Worm (Caenorhabditis elegans) whole organism, young adult: ENCODE measurements around the gene flp-23.

Experiments
- B0261.1 ChIP-seq: sonication (generic microtip); optimal IDR thresholded peaks from 2 replicates; lab custom pipeline; 2016; ENCODE audit warnings: mild to moderate bottlenecking, missing genetic modification characterization, moderate library complexity, missing compliant biosample characterization
- C06A6.2 ChIP-seq: fragments of 200-800 bp; sonication (Bioruptor generic); conservative IDR thresholded peaks from 2 replicates; pipeline ENCODE4 v1.3.6; 2022; ENCODE audit warnings: missing genetic modification characterization, missing compliant biosample characterization
- F10E7.11 ChIP-seq: sonication (generic microtip); optimal IDR thresholded peaks from 2 replicates; lab custom pipeline; 2017; ENCODE audit warnings: mild to moderate bottlenecking, missing genetic modification characterization, moderate library complexity, missing compliant biosample characterization
- F33H1.4 ChIP-seq: fragments of 200-800 bp; sonication (Bioruptor generic); IDR thresholded peaks from 2 replicates; pipeline ENCODE4 v1.3.6; 2022; ENCODE audit warnings: missing genetic modification reagents, missing genetic modification characterization, missing compliant biosample characterization
- F37B4.10 ChIP-seq: fragments of 200-800 bp; sonication (Bioruptor generic); IDR thresholded peaks from 2 replicates; pipeline ENCODE4 v1.3.6; 2022; ENCODE audit warnings: missing genetic modification characterization, missing compliant biosample characterization
- F55B11.4 ChIP-seq: sonication (generic microtip); optimal IDR thresholded peaks from 2 replicates; lab custom pipeline; 2016; ENCODE audit warnings: missing compliant biosample characterization, missing genetic modification characterization, borderline replicate concordance; ENCODE audit not compliant: insufficient read depth
- F57C9.4 ChIP-seq: sonication (generic microtip); optimal IDR thresholded peaks from 2 replicates; lab custom pipeline; 2017; ENCODE audit warnings: mild to moderate bottlenecking, missing genetic modification characterization, missing compliant biosample characterization
- K12H6.12 ChIP-seq: fragments of 200-800 bp; sonication (Bioruptor generic); optimal IDR thresholded peaks from 2 replicates; lab custom pipeline; 2018; ENCODE audit warnings: mild to moderate bottlenecking, missing genetic modification characterization, missing compliant biosample characterization
- Y53G8AR.9 ChIP-seq: fragments of 200-800 bp; sonication (Bioruptor generic); conservative IDR thresholded peaks from 2 replicates; pipeline ENCODE4 v1.3.6; 2022; ENCODE audit warnings: missing genetic modification reagents, missing genetic modification characterization, missing compliant biosample characterization
- ZK185.1 ChIP-seq: sonication (generic microtip); optimal IDR thresholded peaks from 2 replicates; lab custom pipeline; 2016; ENCODE audit warnings: mild to moderate bottlenecking, missing genetic modification characterization, missing compliant biosample characterization; ENCODE audit not compliant: poor library complexity, severe bottlenecking
- athp-1 ChIP-seq: sonication (generic microtip); optimal IDR thresholded peaks from 2 replicates; lab custom pipeline; 2017; ENCODE audit warnings: mild to moderate bottlenecking, missing genetic modification characterization, missing compliant biosample characterization
- ccch-3 ChIP-seq: fragments of 200-800 bp; sonication (Bioruptor generic); optimal IDR thresholded peaks from 2 replicates; lab custom pipeline; 2018; ENCODE audit warnings: mild to moderate bottlenecking, missing genetic modification characterization, missing compliant biosample characterization
- cebp-1 ChIP-seq, 2 experiments: fragments of 200-800 bp in 1 of 2; sonication (Bioruptor generic) in 1 of 2; sonication (generic microtip) in 1 of 2; IDR thresholded peaks in 1 of 2; optimal IDR thresholded peaks in 1 of 2; 2 replicates each; pipeline versions ENCODE4 v1.3.6 to Lab custom; 2017 to 2022; ENCODE audit warnings: missing compliant biosample characterization in 2 of 2, missing genetic modification characterization in 2 of 2, mild to moderate bottlenecking in 1 of 2, missing genetic modification reagents in 1 of 2, moderate library complexity in 1 of 2
- ceh-91 ChIP-seq: fragments of 200-800 bp; sonication (Bioruptor generic); IDR thresholded peaks from 2 replicates; pipeline ENCODE4 v1.3.6; 2022; ENCODE audit warnings: missing genetic modification reagents, missing genetic modification characterization, missing compliant biosample characterization
- chd-7 ChIP-seq: sonication (generic microtip); optimal IDR thresholded peaks from 2 replicates; lab custom pipeline; 2016; ENCODE audit warnings: mild to moderate bottlenecking, missing genetic modification characterization, moderate library complexity, missing compliant biosample characterization
- dox-1 ChIP-seq: fragments of 200-800 bp; sonication (Bioruptor generic); IDR thresholded peaks from 2 replicates; pipeline ENCODE4 v1.3.6; 2022; ENCODE audit warnings: missing genetic modification reagents, missing genetic modification characterization, missing compliant biosample characterization
- efl-1 ChIP-seq: fragments of 150-350 bp; optimal IDR thresholded peaks from 2 replicates; lab custom pipeline; 2014; ENCODE audit warnings: missing biosample characterization, missing genetic modification reagents, missing genetic modification characterization
- egl-18 ChIP-seq: fragments of 200-800 bp; sonication (Bioruptor generic); IDR thresholded peaks from 2 replicates; pipeline ENCODE4 v1.3.6; 2022; ENCODE audit warnings: missing genetic modification reagents, missing genetic modification characterization, missing compliant biosample characterization
- egrh-3 ChIP-seq: fragments of 200-800 bp; sonication (Bioruptor generic); IDR thresholded peaks from 2 replicates; pipeline ENCODE4 v1.3.6; 2022; ENCODE audit warnings: missing genetic modification reagents, missing genetic modification characterization, missing compliant biosample characterization
- ets-4 ChIP-seq: fragments of 200-800 bp; sonication (Bioruptor generic); optimal IDR thresholded peaks from 2 replicates; lab custom pipeline; 2018; ENCODE audit warnings: mild to moderate bottlenecking, missing genetic modification characterization, missing compliant biosample characterization
- him-1 ChIP-seq: sonication (generic microtip); optimal IDR thresholded peaks from 2 replicates; lab custom pipeline; 2016; ENCODE audit warnings: missing genotype, missing genetic modification reagents, missing genetic modification characterization, missing compliant biosample characterization
- hlh-26 ChIP-seq: fragments of 200-800 bp; sonication (Bioruptor generic); conservative IDR thresholded peaks from 2 replicates; pipeline ENCODE4 v1.3.6; 2022; ENCODE audit warnings: missing genetic modification reagents, missing genetic modification characterization, missing compliant biosample characterization
- hsf-1 ChIP-seq: fragments of 200-800 bp; sonication (Bioruptor generic); IDR thresholded peaks from 2 replicates; pipeline ENCODE4 v1.3.6; 2022; ENCODE audit warnings: missing genetic modification reagents, missing genetic modification characterization, missing compliant biosample characterization
- let-526 ChIP-seq: fragments of 200-800 bp; sonication (Bioruptor generic); IDR thresholded peaks from 2 replicates; pipeline ENCODE4 v1.3.6; 2022; ENCODE audit warnings: missing genetic modification reagents, missing genetic modification characterization, missing compliant biosample characterization
- lin-35 ChIP-seq, 3 experiments: fragments of 150-350 bp in 2 of 3; sonication (generic microtip) in 1 of 3; optimal IDR thresholded peaks; 2 replicates each; lab custom pipeline; 2014 to 2018; ENCODE audit warnings: missing biosample characterization in 3 of 3, missing genetic modification characterization in 3 of 3, missing genetic modification reagents in 3 of 3
- lin-54 ChIP-seq: fragments of 200-800 bp; sonication (Bioruptor generic); optimal IDR thresholded peaks from 2 replicates; lab custom pipeline; 2018; ENCODE audit warnings: mild to moderate bottlenecking, missing genetic modification characterization, missing compliant biosample characterization
- lir-1 ChIP-seq: fragments of 200-800 bp; sonication (Bioruptor generic); conservative IDR thresholded peaks from 2 replicates; pipeline ENCODE4 v1.3.6; 2022; ENCODE audit warnings: missing genetic modification reagents, missing genetic modification characterization, missing compliant biosample characterization
- lsl-1 ChIP-seq: fragments of 200-800 bp; sonication (Bioruptor generic); optimal IDR thresholded peaks from 2 replicates; lab custom pipeline; 2018; ENCODE audit warnings: mild to moderate bottlenecking, missing genetic modification characterization, moderate library complexity, missing compliant biosample characterization
- madf-10 ChIP-seq: sonication (generic microtip); optimal IDR thresholded peaks from 2 replicates; lab custom pipeline; 2016; ENCODE audit warnings: mild to moderate bottlenecking, missing genetic modification characterization, missing compliant biosample characterization
- madf-3 ChIP-seq: fragments of 200-800 bp; sonication (Bioruptor generic); IDR thresholded peaks from 2 replicates; pipeline ENCODE4 v1.3.6; 2022; ENCODE audit warnings: missing genetic modification reagents, missing genetic modification characterization, missing compliant biosample characterization
- madf-6 ChIP-seq: fragments of 200-800 bp; sonication (Bioruptor generic); IDR thresholded peaks from 2 replicates; pipeline ENCODE4 v1.3.6; 2022; ENCODE audit warnings: missing genetic modification reagents, missing genetic modification characterization, missing compliant biosample characterization
- mcd-1 ChIP-seq: fragments of 200-800 bp; sonication (Bioruptor generic); IDR thresholded peaks from 2 replicates; pipeline ENCODE4 v1.3.6; 2022; ENCODE audit warnings: missing genetic modification reagents, missing genetic modification characterization, missing compliant biosample characterization
- mxl-1 ChIP-seq: sonication (generic microtip); optimal IDR thresholded peaks from 2 replicates; lab custom pipeline; 2016; ENCODE audit warnings: missing genetic modification characterization, missing compliant biosample characterization
- nfya-2 ChIP-seq: fragments of 200-800 bp; sonication (Bioruptor generic); IDR thresholded peaks from 2 replicates; pipeline ENCODE4 v1.3.6; 2022; ENCODE audit warnings: missing genetic modification reagents, missing genetic modification characterization, missing compliant biosample characterization
- nhr-120 ChIP-seq: fragments of 200-800 bp; sonication (Bioruptor generic); IDR thresholded peaks from 2 replicates; pipeline ENCODE4 v1.3.6; 2022; ENCODE audit warnings: missing genetic modification characterization, missing compliant biosample characterization
- nhr-179 ChIP-seq: sonication (generic microtip); optimal IDR thresholded peaks from 2 replicates; lab custom pipeline; 2016; ENCODE audit warnings: mild to moderate bottlenecking, missing genetic modification characterization, missing compliant biosample characterization
- nhr-27 ChIP-seq: fragments of 200-800 bp; sonication (Bioruptor generic); optimal IDR thresholded peaks from 2 replicates; lab custom pipeline; 2018; ENCODE audit warnings: mild to moderate bottlenecking, missing genetic modification characterization, moderate library complexity, missing compliant biosample characterization
- nhr-90 ChIP-seq: sonication (generic microtip); optimal IDR thresholded peaks from 2 replicates; lab custom pipeline; 2016; ENCODE audit warnings: missing genotype, mild to moderate bottlenecking, missing genetic modification characterization, missing compliant biosample characterization
- rcor-1 ChIP-seq: fragments of 200-800 bp; sonication (Bioruptor generic); IDR thresholded peaks from 2 replicates; pipeline ENCODE4 v1.3.6; 2022; ENCODE audit warnings: missing genetic modification reagents, missing genetic modification characterization, missing compliant biosample characterization
- repo-1 ChIP-seq: sonication (generic microtip); optimal IDR thresholded peaks from 2 replicates; lab custom pipeline; 2017; ENCODE audit warnings: mild to moderate bottlenecking, missing genetic modification characterization, missing compliant biosample characterization
- sea-2 ChIP-seq: fragments of 200-800 bp; sonication (Bioruptor generic); IDR thresholded peaks from 2 replicates; pipeline ENCODE4 v1.3.6; 2022; ENCODE audit warnings: missing genetic modification characterization, missing compliant biosample characterization
- snpc-1.3 ChIP-seq: sonication (generic microtip); optimal IDR thresholded peaks from 2 replicates; lab custom pipeline; 2017; ENCODE audit warnings: missing genetic modification characterization, mild to moderate bottlenecking, missing compliant biosample characterization, antibody characterized with exemption, moderate library complexity, missing genotype, missing genetic modification reagents; ENCODE audit not compliant: insufficient read depth
- sptf-2 ChIP-seq: fragments of 200-800 bp; sonication (Bioruptor generic); optimal IDR thresholded peaks from 2 replicates; lab custom pipeline; 2018; ENCODE audit warnings: mild to moderate bottlenecking, missing genetic modification characterization, missing compliant biosample characterization
- ztf-22 ChIP-seq: fragments of 200-800 bp; sonication (Bioruptor generic); optimal IDR thresholded peaks from 2 replicates; lab custom pipeline; 2018; ENCODE audit warnings: mild to moderate bottlenecking, missing genetic modification characterization, moderate library complexity, missing compliant biosample characterization
- ztf-25 ChIP-seq: fragments of 200-800 bp; sonication (Bioruptor generic); IDR thresholded peaks from 2 replicates; pipeline ENCODE4 v1.3.6; 2022; ENCODE audit warnings: missing genetic modification reagents, missing genetic modification characterization, missing compliant biosample characterization
- ztf-26 ChIP-seq: sonication (generic microtip); optimal IDR thresholded peaks from 2 replicates; lab custom pipeline; 2017; ENCODE audit warnings: missing genetic modification characterization, missing compliant biosample characterization
- ztf-28 ChIP-seq: fragments of 200-800 bp; sonication (Bioruptor generic); IDR thresholded peaks from 2 replicates; pipeline ENCODE4 v1.3.6; 2022; ENCODE audit warnings: missing genetic modification reagents, missing genetic modification characterization, missing compliant biosample characterization
- ztf-6 ChIP-seq: fragments of 200-800 bp; sonication (Bioruptor generic); IDR thresholded peaks from 2 replicates; pipeline ENCODE4 v1.3.6; 2022; ENCODE audit warnings: missing genetic modification reagents, missing genetic modification characterization, missing compliant biosample characterization

flp-23 gene

ce11 chrIII:8678371-8678770 is 27.8 kb downstream of the flp-23 start (continued):
- TF ChIP-seq egrh-3 (GFP tag; lab: Robert Waterston, UW) (0 out of 2 replicates have a peak, but pooled peaks have one; percentile 19), ccch-3 (GFP tag; lab: Kevin White, UChicago) (no peak), ZK185.1 (tag; lab: Kevin White, UChicago) (peak; percentile 93), lin-54 (peak; percentile 66), rcor-1 (peak; percentile 60; the same call in 1 of the 2 replicates), C06A6.2 (no peak; the same call in 1 of the 2 replicates), athp-1 (tag; lab: Kevin White, UChicago) (peak; percentile 92), ceh-91 (0 out of 2 replicates have a peak, but pooled peaks have one; percentile 33), efl-1 (GFP tag; lab: Kevin White, UChicago) (peak; percentile 39), sea-2 (GFP tag; lab: Robert Waterston, UW) (0 out of 2 replicates have a peak, but pooled peaks have one; percentile 48), egl-18 (GFP tag; lab: Robert Waterston, UW) (no peak), madf-10 (tag; lab: Kevin White, UChicago) (peak; percentile 70), ztf-22 (GFP tag; lab: Kevin White, UChicago) (no peak), chd-7 (tag; lab: Kevin White, UChicago) (peak; percentile 68), him-1 (tag; lab: Kevin White, UChicago) (no peak), ztf-28 (GFP tag; lab: Robert Waterston, UW) (no peak), snpc-1.3 (tag; lab: Kevin White, UChicago) (peak; percentile 72), lin-35 (GFP tag; optimal IDR thresholded peaks at IDR 0.05; lab: Kevin White, UChicago) (peak in 1 of 3 experiments; percentile 76), F33H1.4 (GFP tag; lab: Robert Waterston, UW) (peak; percentile 38; the same call in 1 of the 2 replicates), F57C9.4 (tag; lab: Kevin White, UChicago) (no peak), ztf-6 (GFP tag; lab: Robert Waterston, UW) (peak; percentile 36; the same call in 1 of the 2 replicates), B0261.1 (tag; lab: Kevin White, UChicago) (peak; percentile 95), K12H6.12 (tag; lab: Kevin White, UChicago) (peak; percentile 63), nhr-120 (GFP tag; lab: Robert Waterston, UW) (no peak), F55B11.4 (tag; lab: Kevin White, UChicago) (no peak), sptf-2 (GFP tag; lab: Kevin White, UChicago) (peak; percentile 52), nhr-179 (no peak), cebp-1 (GFP tag; IDR thresholded peaks at IDR 0.05; lab: Robert Waterston, UW) (no peak), cebp-1 (tag; optimal IDR thresholded peaks at IDR 0.05; lab: Kevin White, UChicago) (peak; percentile 84), F37B4.10 (GFP tag; lab: Robert Waterston, UW) (no peak), F10E7.11 (peak; percentile 69), hlh-26 (GFP tag; lab: Robert Waterston, UW) (no peak), nhr-90 (tag; lab: Kevin White, UChicago) (peak; percentile 91), lsl-1 (GFP tag; lab: Kevin White, UChicago) (peak; percentile 37), mcd-1 (GFP tag; lab: Robert Waterston, UW) (peak; percentile 75), hsf-1 (GFP tag; lab: Robert Waterston, UW) (peak; percentile 43; the same call in 1 of the 2 replicates), let-526 (peak; percentile 78), mxl-1 (tag; lab: Kevin White, UChicago) (peak; percentile 91), Y53G8AR.9 (GFP tag; lab: Robert Waterston, UW) (no peak), nhr-27 (tag; lab: Kevin White, UChicago) (no peak), madf-3 (GFP tag; lab: Robert Waterston, UW) (0 out of 2 replicates have a peak, but pooled peaks have one; percentile 55), dox-1 (peak; percentile 81), repo-1 (tag; lab: Kevin White, UChicago) (peak; percentile 66), ets-4 (no peak), nfya-2 (no peak), madf-6 (GFP tag; lab: Robert Waterston, UW) (peak; percentile 66), lir-1 (GFP tag; lab: Robert Waterston, UW) (peak; percentile 51; the same call in 1 of the 2 replicates), ztf-25 (GFP tag; lab: Robert Waterston, UW) (peak; percentile 97), ztf-26 (tag; lab: Kevin White, UChicago) (peak; percentile 74)
